Worm (Caenorhabditis elegans) whole organism, young adult: ENCODE results near the gene F35B3.4.

ENCODE experiments used
- F33H1.4 ChIP-seq: fragments of 200-800 bp; sonication (Bioruptor generic); IDR thresholded peaks from 2 replicates; pipeline ENCODE4 v1.3.6; 2022; ENCODE audit warnings: missing genetic modification reagents, missing genetic modification characterization, missing compliant biosample characterization
- F37B4.10 ChIP-seq: fragments of 200-800 bp; sonication (Bioruptor generic); IDR thresholded peaks from 2 replicates; pipeline ENCODE4 v1.3.6; 2022; ENCODE audit warnings: missing genetic modification characterization, missing compliant biosample characterization
- F39B2.1 ChIP-seq: fragments of 200-800 bp; sonication (Bioruptor generic); IDR thresholded peaks from 2 replicates; pipeline ENCODE4 v1.3.6; 2022; ENCODE audit warnings: missing genetic modification reagents, missing genetic modification characterization, missing compliant biosample characterization
- F52B5.7 ChIP-seq: sonication (generic microtip); optimal IDR thresholded peaks from 2 replicates; lab custom pipeline; 2016; ENCODE audit warnings: mild to moderate bottlenecking, missing genetic modification characterization, missing compliant biosample characterization
- F57A8.1 ChIP-seq: fragments of 200-800 bp; sonication (Bioruptor generic); optimal IDR thresholded peaks from 2 replicates; lab custom pipeline; 2018; ENCODE audit warnings: mild to moderate bottlenecking, missing genetic modification characterization, moderate library complexity, missing compliant biosample characterization
- T26A5.8 ChIP-seq: sonication (generic microtip); optimal IDR thresholded peaks from 2 replicates; lab custom pipeline; 2016; ENCODE audit warnings: missing genetic modification characterization, missing compliant biosample characterization
- Y53F4B.3 ChIP-seq: fragments of 200-800 bp; sonication (Bioruptor generic); IDR thresholded peaks from 2 replicates; pipeline ENCODE4 v1.3.6; 2022; ENCODE audit warnings: missing genetic modification reagents, missing genetic modification characterization, missing compliant biosample characterization
- Y67H2A.10 ChIP-seq: fragments of 200-800 bp; sonication (Bioruptor generic); conservative IDR thresholded peaks from 2 replicates; pipeline ENCODE4 v1.3.6; 2022; ENCODE audit warnings: missing genetic modification reagents, missing genetic modification characterization, missing compliant biosample characterization
- atf-7 ChIP-seq: sonication (generic microtip); optimal IDR thresholded peaks from 2 replicates; lab custom pipeline; 2017; ENCODE audit warnings: mild to moderate bottlenecking, missing genetic modification characterization, missing compliant biosample characterization
- attf-3 ChIP-seq: fragments of 200-800 bp; sonication (Bioruptor generic); conservative IDR thresholded peaks from 2 replicates; pipeline ENCODE4 v1.3.6; 2022; ENCODE audit warnings: missing genetic modification reagents, missing genetic modification characterization, missing compliant biosample characterization
- attf-5 ChIP-seq: fragments of 200-800 bp; sonication (Bioruptor generic); optimal IDR thresholded peaks from 2 replicates; lab custom pipeline; 2018; ENCODE audit warnings: mild to moderate bottlenecking, missing genetic modification characterization, missing compliant biosample characterization
- attf-6 ChIP-seq: fragments of 200-800 bp; sonication (Bioruptor generic); IDR thresholded peaks from 2 replicates; pipeline ENCODE4 v1.3.6; 2022; ENCODE audit warnings: missing genetic modification reagents, missing genetic modification characterization, missing compliant biosample characterization
- ccch-3 ChIP-seq: fragments of 200-800 bp; sonication (Bioruptor generic); optimal IDR thresholded peaks from 2 replicates; lab custom pipeline; 2018; ENCODE audit warnings: mild to moderate bottlenecking, missing genetic modification characterization, missing compliant biosample characterization
- cebp-1 ChIP-seq, 2 experiments: fragments of 200-800 bp in 1 of 2; sonication (Bioruptor generic) in 1 of 2; sonication (generic microtip) in 1 of 2; IDR thresholded peaks in 1 of 2; optimal IDR thresholded peaks in 1 of 2; 2 replicates each; pipeline versions ENCODE4 v1.3.6 to Lab custom; 2017 to 2022; ENCODE audit warnings: missing compliant biosample characterization in 2 of 2, missing genetic modification characterization in 2 of 2, mild to moderate bottlenecking in 1 of 2, missing genetic modification reagents in 1 of 2, moderate library complexity in 1 of 2
- cebp-2 ChIP-seq: fragments of 200-800 bp; sonication (Bioruptor generic); IDR thresholded peaks from 2 replicates; pipeline ENCODE4 v1.3.6; 2022; ENCODE audit warnings: missing genetic modification characterization, missing compliant biosample characterization
- ceh-79 ChIP-seq: sonication (generic microtip); optimal IDR thresholded peaks from 2 replicates; lab custom pipeline; 2017; ENCODE audit warnings: mild to moderate bottlenecking, missing genetic modification characterization, missing compliant biosample characterization
- chd-7 ChIP-seq: sonication (generic microtip); optimal IDR thresholded peaks from 2 replicates; lab custom pipeline; 2016; ENCODE audit warnings: mild to moderate bottlenecking, missing genetic modification characterization, moderate library complexity, missing compliant biosample characterization
- die-1 ChIP-seq: sonication (generic microtip); optimal IDR thresholded peaks from 2 replicates; lab custom pipeline; 2016; ENCODE audit warnings: missing genotype, mild to moderate bottlenecking, missing genetic modification characterization, missing compliant biosample characterization
- dpl-1 ChIP-seq: fragments of 150-350 bp; optimal IDR thresholded peaks from 2 replicates; lab custom pipeline; 2014; ENCODE audit warnings: missing biosample characterization, missing genetic modification reagents, missing genetic modification characterization
- egrh-3 ChIP-seq: fragments of 200-800 bp; sonication (Bioruptor generic); IDR thresholded peaks from 2 replicates; pipeline ENCODE4 v1.3.6; 2022; ENCODE audit warnings: missing genetic modification reagents, missing genetic modification characterization, missing compliant biosample characterization
- ets-4 ChIP-seq: fragments of 200-800 bp; sonication (Bioruptor generic); optimal IDR thresholded peaks from 2 replicates; lab custom pipeline; 2018; ENCODE audit warnings: mild to moderate bottlenecking, missing genetic modification characterization, missing compliant biosample characterization
- hmg-1.2 ChIP-seq: fragments of 200-800 bp; sonication (Bioruptor generic); IDR thresholded peaks from 2 replicates; pipeline ENCODE4 v1.3.6; 2022; ENCODE audit warnings: missing genetic modification reagents, missing genetic modification characterization, missing compliant biosample characterization
- hmg-20 ChIP-seq: fragments of 200-800 bp; sonication (Bioruptor generic); IDR thresholded peaks from 2 replicates; pipeline ENCODE4 v1.3.6; 2022; ENCODE audit warnings: missing genetic modification reagents, missing genetic modification characterization, missing compliant biosample characterization
- let-526 ChIP-seq: fragments of 200-800 bp; sonication (Bioruptor generic); IDR thresholded peaks from 2 replicates; pipeline ENCODE4 v1.3.6; 2022; ENCODE audit warnings: missing genetic modification reagents, missing genetic modification characterization, missing compliant biosample characterization
- lin-26 ChIP-seq: fragments of 200-800 bp; sonication (Bioruptor generic); IDR thresholded peaks from 2 replicates; pipeline ENCODE4 v1.3.6; 2022; ENCODE audit warnings: missing genetic modification reagents, missing genetic modification characterization, missing compliant biosample characterization
- lin-35 ChIP-seq, 3 experiments: fragments of 150-350 bp in 2 of 3; sonication (generic microtip) in 1 of 3; optimal IDR thresholded peaks; 2 replicates each; lab custom pipeline; 2014 to 2018; ENCODE audit warnings: missing biosample characterization in 3 of 3, missing genetic modification characterization in 3 of 3, missing genetic modification reagents in 3 of 3
- lin-40 ChIP-seq: sonication (generic microtip); optimal IDR thresholded peaks from 2 replicates; lab custom pipeline; 2016; ENCODE audit warnings: missing genetic modification characterization, mild to moderate bottlenecking, missing compliant biosample characterization, missing genotype, missing genetic modification reagents
- lir-1 ChIP-seq: fragments of 200-800 bp; sonication (Bioruptor generic); conservative IDR thresholded peaks from 2 replicates; pipeline ENCODE4 v1.3.6; 2022; ENCODE audit warnings: missing genetic modification reagents, missing genetic modification characterization, missing compliant biosample characterization
- lsy-27 ChIP-seq: sonication (generic microtip); optimal IDR thresholded peaks from 2 replicates; lab custom pipeline; 2017; ENCODE audit warnings: missing genetic modification characterization, mild to moderate bottlenecking, missing compliant biosample characterization, antibody characterized with exemption, missing genotype, borderline replicate concordance; ENCODE audit not compliant: insufficient read depth
- mel-28 ChIP-seq: sonication (generic microtip); optimal IDR thresholded peaks from 2 replicates; lab custom pipeline; 2016; ENCODE audit warnings: borderline replicate concordance, mild to moderate bottlenecking, missing genetic modification characterization, missing compliant biosample characterization
- nfyb-1 ChIP-seq: fragments of 200-800 bp; sonication (Bioruptor generic); IDR thresholded peaks from 2 replicates; pipeline ENCODE4 v1.3.6; 2022; ENCODE audit warnings: missing genetic modification reagents, missing genetic modification characterization, missing compliant biosample characterization
- nhr-179 ChIP-seq: sonication (generic microtip); optimal IDR thresholded peaks from 2 replicates; lab custom pipeline; 2016; ENCODE audit warnings: mild to moderate bottlenecking, missing genetic modification characterization, missing compliant biosample characterization
- nhr-27 ChIP-seq: fragments of 200-800 bp; sonication (Bioruptor generic); optimal IDR thresholded peaks from 2 replicates; lab custom pipeline; 2018; ENCODE audit warnings: mild to moderate bottlenecking, missing genetic modification characterization, moderate library complexity, missing compliant biosample characterization
- nhr-80 ChIP-seq: sonication (generic microtip); optimal IDR thresholded peaks from 2 replicates; lab custom pipeline; 2016; ENCODE audit warnings: missing genetic modification characterization, missing compliant biosample characterization
- rcor-1 ChIP-seq: fragments of 200-800 bp; sonication (Bioruptor generic); IDR thresholded peaks from 2 replicates; pipeline ENCODE4 v1.3.6; 2022; ENCODE audit warnings: missing genetic modification reagents, missing genetic modification characterization, missing compliant biosample characterization
- snpc-1.1 ChIP-seq: sonication (generic microtip); optimal IDR thresholded peaks from 2 replicates; lab custom pipeline; 2017; ENCODE audit warnings: missing genetic modification characterization, mild to moderate bottlenecking, missing compliant biosample characterization, antibody characterized with exemption, moderate library complexity, missing genotype, missing genetic modification reagents; ENCODE audit not compliant: insufficient read depth
- snpc-4 ChIP-seq, 5 experiments: fragments of 150-350 bp in 1 of 5; sonication (generic microtip) in 4 of 5; optimal IDR thresholded peaks; 2 replicates each; lab custom pipeline; 2014 to 2018; ENCODE audit warnings: missing genetic modification characterization in 5 of 5, missing biosample characterization in 3 of 5, antibody characterized with exemption in 2 of 5, mild to moderate bottlenecking in 2 of 5, missing compliant biosample characterization in 2 of 5, missing genotype in 2 of 5, moderate library complexity in 2 of 5, missing genetic modification reagents in 1 of 5
- tbp1 ChIP-seq: fragments of 200-800 bp; sonication (Bioruptor generic); optimal IDR thresholded peaks from 2 replicates; lab custom pipeline; 2018; ENCODE audit warnings: mild to moderate bottlenecking, missing genetic modification characterization, missing compliant biosample characterization
- zfh-2 ChIP-seq: fragments of 200-800 bp; sonication (Bioruptor generic); conservative IDR thresholded peaks from 2 replicates; pipeline ENCODE4 v1.3.6; 2022; ENCODE audit warnings: missing genetic modification reagents, missing genetic modification characterization, missing compliant biosample characterization
- ztf-25 ChIP-seq: fragments of 200-800 bp; sonication (Bioruptor generic); IDR thresholded peaks from 2 replicates; pipeline ENCODE4 v1.3.6; 2022; ENCODE audit warnings: missing genetic modification reagents, missing genetic modification characterization, missing compliant biosample characterization
- ztf-3 ChIP-seq: fragments of 200-800 bp; sonication (Bioruptor generic); optimal IDR thresholded peaks from 2 replicates; lab custom pipeline; 2018; ENCODE audit warnings: mild to moderate bottlenecking, missing genetic modification characterization, missing compliant biosample characterization

The F35B3.4 gene

ce11 chrX:17034773-17035172 lies 14.0 kb upstream of the F35B3.4 start:
- TF ChIP-seq F39B2.1 (GFP tag; lab: Robert Waterston, UW) (no peak), nhr-179 (no peak), snpc-1.1 (no peak), F52B5.7 (tag; lab: Kevin White, UChicago) (no peak), cebp-1 (GFP tag; IDR thresholded peaks at IDR 0.05; lab: Robert Waterston, UW) (no peak), cebp-1 (tag; optimal IDR thresholded peaks at IDR 0.05; lab: Kevin White, UChicago) (no peak)

ce11 chrX:17034193-17034592 lies 13.4 kb upstream of the F35B3.4 start:
- no peak for TF ChIP-seq mel-28
- no peak for TF ChIP-seq ceh-79 (tag; lab: Kevin White, UChicago)
- TF ChIP-seq Y53F4B.3 (GFP tag; lab: Robert Waterston, UW) = no peak
- no peak for TF ChIP-seq dpl-1 (GFP tag; lab: Kevin White, UChicago)
- TF ChIP-seq T26A5.8 (tag; lab: Kevin White, UChicago) = no peak
- no peak for TF ChIP-seq hmg-20 (GFP tag; lab: Robert Waterston, UW)
- no peak for TF ChIP-seq atf-7 (tag; lab: Kevin White, UChicago)

- TF ChIP-seq attf-3 = 0 out of 2 replicates have a peak, but pooled peaks have one; percentile 8
- TF ChIP-seq die-1 = no peak
- TF ChIP-seq cebp-1 (GFP tag; IDR thresholded peaks at IDR 0.05; lab: Robert Waterston, UW) = no peak
- TF ChIP-seq cebp-1 (tag; optimal IDR thresholded peaks at IDR 0.05; lab: Kevin White, UChicago) = peak; percentile 75
- peak; percentile 83 for TF ChIP-seq egrh-3 (GFP tag; lab: Robert Waterston, UW)
- peak in 1 of 3 experiments; percentile 33 for TF ChIP-seq lin-35 (GFP tag; optimal IDR thresholded peaks at IDR 0.05; lab: Kevin White, UChicago)
- TF ChIP-seq lir-1 (GFP tag; lab: Robert Waterston, UW) = peak; percentile 48
- no peak for TF ChIP-seq F37B4.10
- no peak for TF ChIP-seq snpc-4 (GFP tag; optimal IDR thresholded peaks at IDR 0.05; lab: Kevin White, UChicago)
- peak in 2 of 4 experiments; percentile 67 to 70 for TF ChIP-seq snpc-4 (tag; optimal IDR thresholded peaks at IDR 0.05; lab: Kevin White, UChicago)
- no peak for TF ChIP-seq nfyb-1 (GFP tag; lab: Robert Waterston, UW)
- TF ChIP-seq tbp1 (GFP tag; lab: Kevin White, UChicago) = peak; percentile 34
- peak; percentile 98 for TF ChIP-seq zfh-2 (GFP tag; lab: Robert Waterston, UW)
- TF ChIP-seq cebp-2 = 0 out of 2 replicates have a peak, but pooled peaks have one; percentile 35
- TF ChIP-seq F33H1.4 = no peak
- no peak for TF ChIP-seq ccch-3 (GFP tag; lab: Kevin White, UChicago)
- TF ChIP-seq rcor-1 (GFP tag; lab: Robert Waterston, UW) = 0 out of 2 replicates have a peak, but pooled peaks have one; percentile 26
- peak; percentile 33; the same call in 1 of the 2 replicates for TF ChIP-seq Y67H2A.10 (GFP tag; lab: Robert Waterston, UW)
- TF ChIP-seq lin-26 (GFP tag; lab: Robert Waterston, UW) = peak; percentile 52; the same call in 1 of the 2 replicates
- 0 out of 2 replicates have a peak, but pooled peaks have one; percentile 22 for TF ChIP-seq hmg-20 (GFP tag; lab: Robert Waterston, UW)
- no peak for TF ChIP-seq nhr-27 (tag; lab: Kevin White, UChicago)
- no peak for TF ChIP-seq F57A8.1 (GFP tag; lab: Kevin White, UChicago)
- peak; percentile 22 for TF ChIP-seq chd-7 (tag; lab: Kevin White, UChicago)
- peak; percentile 86 for TF ChIP-seq ztf-3 (GFP tag; lab: Kevin White, UChicago)
- TF ChIP-seq let-526 = no peak
- peak; percentile 71 for TF ChIP-seq attf-5 (GFP tag; lab: Kevin White, UChicago)
- 0 out of 2 replicates have a peak, but pooled peaks have one; percentile 30 for TF ChIP-seq ztf-25 (GFP tag; lab: Robert Waterston, UW)
- TF ChIP-seq T26A5.8 (tag; lab: Kevin White, UChicago) = no peak
- no peak for TF ChIP-seq mel-28
- peak; percentile 27 for TF ChIP-seq ets-4 (GFP tag; lab: Kevin White, UChicago)
- TF ChIP-seq attf-6 (GFP tag; lab: Robert Waterston, UW) = no peak
- peak; percentile 67 for TF ChIP-seq nhr-80 (tag; lab: Kevin White, UChicago)
- no peak for TF ChIP-seq lsy-27 (tag; lab: Kevin White, UChicago)
- TF ChIP-seq lin-40 (tag; lab: Kevin White, UChicago) = peak; percentile 3
- TF ChIP-seq hmg-1.2 = peak; percentile 65; the same call in 1 of the 2 replicates
Measured at ce11 chrX:17030169-17030914, 9.6 kb upstream of the F35B3.4 start, which contains the start of gene ptrn-1. ptrn-1 (minus strand) TSS chrX:17030219.
